Fruit fly (Drosophila melanogaster) whole organism, embryonic: ENCODE measurements around the gene Rnb.
A peak's percentile ranks its signal among the peaks of the same experiment; 100 is the strongest.

ENCODE experiments used
- Antp ChIP-seq: fragments of 200-800 bp; sonication (Bioruptor generic); optimal IDR thresholded peaks from 3 replicates; lab custom pipeline; 2016; ENCODE audit warnings: missing biosample characterization, missing genetic modification characterization
- Awh ChIP-seq: fragments of 200-800 bp; sonication (Bioruptor generic); IDR thresholded peaks from 2 replicates; pipeline ENCODE4, ENCODE4 v1.3.6; 2022; ENCODE audit warnings: missing biosample characterization, missing genetic modification characterization
- CG10321 ChIP-seq: fragments of 200-800 bp; sonication (Bioruptor generic); IDR thresholded peaks from 2 replicates; pipeline ENCODE4 v1.3.6; 2022; ENCODE audit warnings: missing biosample characterization, missing genetic modification characterization
- CG10979 ChIP-seq: fragments of 200-800 bp; sonication (Bioruptor generic); optimal IDR thresholded peaks from 2 replicates; lab custom pipeline; 2018; ENCODE audit warnings: missing biosample characterization, mild to moderate bottlenecking, missing genetic modification characterization, moderate library complexity
- CG11560 ChIP-seq: fragments of 200-800 bp; sonication (Bioruptor generic); IDR thresholded peaks from 3 replicates; pipeline ENCODE4 v1.3.6; 2022; ENCODE audit warnings: missing biosample characterization, missing genetic modification characterization
- CG12659 ChIP-seq: fragments of 200-800 bp; sonication (Bioruptor generic); optimal IDR thresholded peaks from 3 replicates; lab custom pipeline; 2017; ENCODE audit warnings: mild to moderate bottlenecking, missing biosample characterization, missing genetic modification reagents, missing genetic modification characterization
- CG1529 ChIP-seq: fragments of 200-800 bp; sonication (Bioruptor generic); optimal IDR thresholded peaks from 3 replicates; lab custom pipeline; 2018; ENCODE audit warnings: missing biosample characterization, missing genetic modification characterization
- CG18476 ChIP-seq: fragments of 200-800 bp; sonication (Bioruptor generic); optimal IDR thresholded peaks from 2 replicates; lab custom pipeline; 2016; ENCODE audit warnings: missing biosample characterization, mild to moderate bottlenecking, missing genetic modification characterization
- CG2202 ChIP-seq: fragments of 200-800 bp; sonication (Bioruptor generic); optimal IDR thresholded peaks from 2 replicates; lab custom pipeline; 2018; ENCODE audit warnings: missing biosample characterization, mild to moderate bottlenecking, missing genetic modification characterization
- CG31441 ChIP-seq: fragments of 200-800 bp; sonication (Bioruptor generic); IDR thresholded peaks from 2 replicates; pipeline ENCODE4 v1.3.6; 2022; ENCODE audit warnings: missing biosample characterization, missing genetic modification characterization
- CG33557 ChIP-seq: fragments of 200-800 bp; sonication (Bioruptor generic); optimal IDR thresholded peaks from 2 replicates; lab custom pipeline; 2019; ENCODE audit warnings: missing biosample characterization, mild to moderate bottlenecking, missing genetic modification characterization, moderate library complexity
- CG5953 ChIP-seq: fragments of 200-800 bp; sonication (Bioruptor generic); IDR thresholded peaks from 2 replicates; pipeline ENCODE4 v1.3.6; 2022; ENCODE audit warnings: missing biosample characterization, missing genetic modification characterization
- CG6272 ChIP-seq: fragments of 200-800 bp; sonication (Bioruptor generic); IDR thresholded peaks from 2 replicates; pipeline ENCODE4 v1.3.6; 2022; ENCODE audit warnings: missing biosample characterization, missing genetic modification characterization
- CG7357 ChIP-seq: fragments of 200-800 bp; sonication (Bioruptor generic); IDR thresholded peaks from 3 replicates; pipeline ENCODE4 v1.3.6; 2022; ENCODE audit warnings: missing biosample characterization, missing genetic modification characterization
- CG7372 ChIP-seq: fragments of 200-800 bp; sonication (Bioruptor generic); IDR thresholded peaks from 2 replicates; pipeline ENCODE4 v1.3.6; 2022; ENCODE audit warnings: missing biosample characterization, missing genetic modification characterization
- CG7839 ChIP-seq: fragments of 200-800 bp; sonication (Bioruptor generic); optimal IDR thresholded peaks from 3 replicates; lab custom pipeline; 2018; ENCODE audit warnings: missing biosample characterization, mild to moderate bottlenecking, missing genetic modification characterization, moderate library complexity
- CG8089 ChIP-seq: fragments of 200-800 bp; sonication (Bioruptor generic); optimal IDR thresholded peaks from 3 replicates; lab custom pipeline; 2016; ENCODE audit warnings: missing biosample characterization, missing genetic modification characterization
- CG8478 ChIP-seq: fragments of >200 bp; optimal IDR thresholded peaks from 2 replicates; lab custom pipeline; 2018
- CG9817 ChIP-seq: fragments of 200-800 bp; sonication (Bioruptor generic); optimal IDR thresholded peaks from 2 replicates; lab custom pipeline; 2018; ENCODE audit warnings: missing biosample characterization, mild to moderate bottlenecking, missing genetic modification characterization, moderate library complexity
- Dref ChIP-seq: fragments of 200-800 bp; sonication (Bioruptor generic); IDR thresholded peaks from 2 replicates; pipeline ENCODE4 v1.3.6; 2022; ENCODE audit warnings: missing biosample characterization, missing genetic modification characterization
- Eip74EF ChIP-seq, 2 experiments: fragments of 200-800 bp in 1 of 2; fragments of >200 bp in 1 of 2; sonication (Bioruptor generic) in 1 of 2; optimal IDR thresholded peaks; 2 replicates each; lab custom pipeline; 2017 to 2019; ENCODE audit warnings: missing biosample characterization in 2 of 2, missing genetic modification characterization in 2 of 2, mild to moderate bottlenecking in 1 of 2, moderate library complexity in 1 of 2
- H15 ChIP-seq: fragments of 200-800 bp; sonication (Bioruptor generic); IDR thresholded peaks from 3 replicates; pipeline ENCODE4 v1.3.6; 2022; ENCODE audit warnings: missing biosample characterization, missing genetic modification characterization
- HmgD ChIP-seq: fragments of 200-800 bp; sonication (Bioruptor generic); optimal IDR thresholded peaks from 3 replicates; lab custom pipeline; 2016; ENCODE audit warnings: missing biosample characterization, missing genetic modification characterization
- Mrtf ChIP-seq: fragments of 200-800 bp; sonication (Bioruptor generic); IDR thresholded peaks from 3 replicates; pipeline ENCODE4 v1.3.6; 2022; ENCODE audit warnings: missing biosample characterization, missing genetic modification characterization
- Ptx1 ChIP-seq: fragments of 200-800 bp; sonication (Bioruptor generic); IDR thresholded peaks from 2 replicates; pipeline ENCODE4 v1.3.6; 2022; ENCODE audit warnings: missing biosample characterization, missing genetic modification characterization
- Ssrp ChIP-seq: fragments of 200-800 bp; sonication (Bioruptor generic); optimal IDR thresholded peaks from 2 replicates; lab custom pipeline; 2018; ENCODE audit warnings: missing biosample characterization, mild to moderate bottlenecking, missing genetic modification characterization, moderate library complexity
- Xbp1 ChIP-seq: fragments of 200-800 bp; sonication (Bioruptor generic); optimal IDR thresholded peaks from 3 replicates; lab custom pipeline; 2016; ENCODE audit warnings: missing biosample characterization, mild to moderate bottlenecking, missing genetic modification characterization
- ac ChIP-seq: fragments of 200-800 bp; sonication (Bioruptor generic); optimal IDR thresholded peaks from 3 replicates; lab custom pipeline; 2017; ENCODE audit warnings: missing biosample characterization, mild to moderate bottlenecking, missing genetic modification characterization
- caup ChIP-seq: fragments of 200-800 bp; sonication (Bioruptor generic); optimal IDR thresholded peaks from 3 replicates; lab custom pipeline; 2017; ENCODE audit warnings: missing biosample characterization, mild to moderate bottlenecking, missing genetic modification characterization, moderate library complexity; ENCODE audit not compliant: severe bottlenecking
- chm ChIP-seq: fragments of 200-800 bp; sonication (Bioruptor generic); IDR thresholded peaks from 2 replicates; pipeline ENCODE4 v1.3.6; 2022; ENCODE audit warnings: missing biosample characterization, missing genetic modification characterization
- dati ChIP-seq: fragments of 200-800 bp; sonication (Bioruptor generic); IDR thresholded peaks from 2 replicates; pipeline ENCODE4 v1.3.6; 2022; ENCODE audit warnings: missing biosample characterization, missing genetic modification characterization
- ems ChIP-seq: fragments of 200-800 bp; sonication (Bioruptor generic); optimal IDR thresholded peaks from 3 replicates; lab custom pipeline; 2016; ENCODE audit warnings: missing biosample characterization, missing genetic modification characterization
- ewg ChIP-seq: fragments of 200-800 bp; sonication (Bioruptor generic); optimal IDR thresholded peaks from 3 replicates; lab custom pipeline; 2017; ENCODE audit warnings: mild to moderate bottlenecking, missing biosample characterization, missing genetic modification reagents, missing genetic modification characterization
- gro ChIP-seq: fragments of 200-800 bp; sonication (Bioruptor generic); optimal IDR thresholded peaks from 2 replicates; lab custom pipeline; 2016; ENCODE audit warnings: missing biosample characterization, missing genetic modification characterization
- hkb ChIP-seq, 2 experiments: fragments of 200-800 bp in 1 of 2; fragments of >200 bp in 1 of 2; sonication (Bioruptor generic) in 1 of 2; IDR thresholded peaks in 1 of 2; optimal IDR thresholded peaks in 1 of 2; 2 replicates each; pipeline versions ENCODE4 v1.3.6 to Lab custom; 2017 to 2022; ENCODE audit warnings: missing biosample characterization in 1 of 2, missing genetic modification characterization in 1 of 2
- jigr1 ChIP-seq: fragments of 200-800 bp; sonication (Bioruptor generic); IDR thresholded peaks from 3 replicates; pipeline ENCODE4 v1.3.6; 2022; ENCODE audit warnings: missing biosample characterization, missing genetic modification characterization
- kah ChIP-seq: fragments of 200-800 bp; sonication (Bioruptor generic); optimal IDR thresholded peaks from 2 replicates; lab custom pipeline; 2018; ENCODE audit warnings: missing biosample characterization, mild to moderate bottlenecking, missing genetic modification characterization
- kay ChIP-seq: fragments of 200-800 bp; sonication (Bioruptor generic); optimal IDR thresholded peaks from 2 replicates; lab custom pipeline; 2016; ENCODE audit warnings: missing biosample characterization, missing genetic modification characterization
- lmd ChIP-seq: fragments of 200-800 bp; sonication (Bioruptor generic); IDR thresholded peaks from 2 replicates; pipeline ENCODE4 v1.3.6; 2022; ENCODE audit warnings: missing biosample characterization, missing genetic modification characterization
- pan ChIP-seq, 4 experiments: fragments of >200 bp in 3 of 4; fragments of 200-800 bp in 1 of 4; sonication (Bioruptor generic) in 1 of 4; optimal IDR thresholded peaks in 3 of 4; IDR thresholded peaks in 1 of 4; 2 replicates each; pipeline versions ENCODE4 v1.3.6 to Lab custom; 2017 to 2022; ENCODE audit warnings: missing biosample characterization in 2 of 4, missing genetic modification characterization in 2 of 4, mixed read lengths in 1 of 4
- phol ChIP-seq: fragments of 200-800 bp; sonication (Bioruptor generic); optimal IDR thresholded peaks from 3 replicates; lab custom pipeline; 2018; ENCODE audit warnings: missing biosample characterization, mild to moderate bottlenecking, missing genetic modification characterization, moderate library complexity
- seq ChIP-seq: fragments of 200-800 bp; sonication (Bioruptor generic); IDR thresholded peaks from 2 replicates; pipeline ENCODE4 v1.3.6; 2022; ENCODE audit warnings: missing biosample characterization, missing genetic modification characterization
- sisA ChIP-seq: fragments of 200-800 bp; sonication (Bioruptor generic); IDR thresholded peaks from 2 replicates; pipeline ENCODE4 v1.3.6; 2022; ENCODE audit warnings: missing biosample characterization, missing genetic modification characterization
- slbo ChIP-seq: fragments of 200-800 bp; sonication (Bioruptor generic); IDR thresholded peaks from 2 replicates; pipeline ENCODE4 v1.3.6; 2022; ENCODE audit warnings: missing biosample characterization, missing genetic modification characterization
- slou ChIP-seq: fragments of 200-800 bp; sonication (Bioruptor generic); optimal IDR thresholded peaks from 3 replicates; lab custom pipeline; 2016; ENCODE audit warnings: missing biosample characterization, missing genetic modification characterization
- stc ChIP-seq: fragments of 200-800 bp; sonication (Bioruptor generic); IDR thresholded peaks from 2 replicates; pipeline ENCODE4 v1.3.6; 2022; ENCODE audit warnings: missing biosample characterization, missing genetic modification characterization
- tio ChIP-seq: fragments of 200-800 bp; sonication (Bioruptor generic); optimal IDR thresholded peaks from 2 replicates; lab custom pipeline; 2017; ENCODE audit warnings: missing biosample characterization, missing genetic modification characterization, inconsistent platforms
- ttk ChIP-seq: fragments of 200-800 bp; sonication (Bioruptor generic); IDR thresholded peaks from 2 replicates; pipeline ENCODE4 v2.1.2; 2022; ENCODE audit warnings: missing biosample characterization, missing genetic modification characterization
- unpg ChIP-seq: fragments of 200-800 bp; sonication (Bioruptor generic); optimal IDR thresholded peaks from 3 replicates; lab custom pipeline; 2018; ENCODE audit warnings: missing biosample characterization, mild to moderate bottlenecking, missing genetic modification characterization, moderate library complexity
- zfh2 ChIP-seq: fragments of 200-800 bp; sonication (Bioruptor generic); optimal IDR thresholded peaks from 2 replicates; lab custom pipeline; 2016; ENCODE audit warnings: missing biosample characterization, missing genetic modification characterization

The Rnb gene

dm6 chr3R:29755248-29755647 is 43.9 kb downstream of the Rnb start (continued):
- no peak for TF ChIP-seq kay (GFP tag; lab: Kevin White, UChicago)
- no peak for TF ChIP-seq CG33557
- TF ChIP-seq sisA (GFP tag; lab: Robert Waterston, UW), result peak; percentile 67
- TF ChIP-seq dati (GFP tag; lab: Robert Waterston, UW), result no peak
- TF ChIP-seq CG5953 (GFP tag; lab: Robert Waterston, UW), result 0 out of 2 replicates have a peak, but pooled peaks have one; percentile 9
- TF ChIP-seq CG11560 (tag; lab: Robert Waterston, UW), result 0 out of 3 replicates have a peak, but pooled peaks have one; percentile 35
- TF ChIP-seq CG9817 (tag; lab: Kevin White, UChicago), result peak; percentile 32
- peak; percentile 11 for TF ChIP-seq Ssrp (tag; lab: Kevin White, UChicago)
- no peak for TF ChIP-seq zfh2 (GFP tag; lab: Kevin White, UChicago)
- TF ChIP-seq HmgD (GFP tag; lab: Kevin White, UChicago), result no peak
- peak; percentile 17 for TF ChIP-seq ewg (GFP tag; lab: Kevin White, UChicago)
- TF ChIP-seq CG7839, result no peak
- TF ChIP-seq slbo (GFP tag; lab: Robert Waterston, UW), result peak; percentile 46
- no peak for TF ChIP-seq pan (optimal IDR thresholded peaks at IDR 0.05; lab: Kevin White, UChicago)
- TF ChIP-seq pan (GFP tag; optimal IDR thresholded peaks at IDR 0.05 in 1 of 2, IDR thresholded peaks at IDR 0.05 in 1 of 2), result peak in 1 of 2 experiments; percentile 59
- no peak for TF ChIP-seq caup (GFP tag; lab: Kevin White, UChicago)
- no peak for TF ChIP-seq CG2202 (tag; lab: Kevin White, UChicago)
- no peak for TF ChIP-seq Dref (GFP tag; lab: Robert Waterston, UW)
- TF ChIP-seq Xbp1, result peak; percentile 31
- TF ChIP-seq unpg (GFP tag; lab: Kevin White, UChicago), result peak; percentile 19
- peak; percentile 20 for TF ChIP-seq CG10979 (tag; lab: Kevin White, UChicago)
- no peak for TF ChIP-seq slou
- no peak for TF ChIP-seq seq (GFP tag; lab: Robert Waterston, UW)
- TF ChIP-seq H15 (GFP tag; lab: Robert Waterston, UW), result peak; percentile 53; the same call in 1 of the 3 replicates
- no peak for TF ChIP-seq gro
- TF ChIP-seq chm (GFP tag; lab: Robert Waterston, UW), result 0 out of 2 replicates have a peak, but pooled peaks have one; percentile 22
- peak; percentile 3 for TF ChIP-seq ems
- no peak for TF ChIP-seq tio (GFP tag; lab: Kevin White, UChicago)
- TF ChIP-seq jigr1, result 0 out of 3 replicates have a peak, but pooled peaks have one; percentile 30
- TF ChIP-seq Ptx1 (GFP tag; lab: Robert Waterston, UW), result peak; percentile 23; the same call in 1 of the 2 replicates
- peak; percentile 9 for TF ChIP-seq phol (tag; lab: Kevin White, UChicago)
- peak; percentile 45; the same call in 1 of the 2 replicates for TF ChIP-seq Awh (GFP tag; lab: Robert Waterston, UW)
- 0 out of 2 replicates have a peak, but pooled peaks have one; percentile 28 for TF ChIP-seq ttk (GFP tag; lab: Robert Waterston, UW)
- TF ChIP-seq kah (GFP tag; lab: Kevin White, UChicago), result no peak
- TF ChIP-seq CG31441, result no peak
- peak; percentile 1 for TF ChIP-seq CG12659 (GFP tag; lab: Kevin White, UChicago)
- TF ChIP-seq CG7357, result 0 out of 3 replicates have a peak, but pooled peaks have one; percentile 26
- TF ChIP-seq CG8478, result no peak
- no peak for TF ChIP-seq Antp (GFP tag; lab: Kevin White, UChicago)
- no peak for TF ChIP-seq ac (GFP tag; lab: Kevin White, UChicago)
- TF ChIP-seq CG6272, result peak; percentile 43; the same call in 1 of the 2 replicates
- 0 out of 2 replicates have a peak, but pooled peaks have one; percentile 42 for TF ChIP-seq CG7372 (GFP tag; lab: Robert Waterston, UW)
- TF ChIP-seq lmd (GFP tag; lab: Robert Waterston, UW), result peak; percentile 40; the same call in 1 of the 2 replicates
- peak; percentile 32; the same call in 1 of the 3 replicates for TF ChIP-seq Mrtf (GFP tag; lab: Robert Waterston, UW)
- 0 out of 2 replicates have a peak, but pooled peaks have one; percentile 27 for TF ChIP-seq stc (GFP tag; lab: Robert Waterston, UW)
- no peak for TF ChIP-seq CG10321 (GFP tag; lab: Robert Waterston, UW)
- TF ChIP-seq Eip74EF (GFP tag; optimal IDR thresholded peaks at IDR 0.05; lab: Kevin White, UChicago), result no peak
- TF ChIP-seq CG18476, result no peak
- TF ChIP-seq CG8089 (GFP tag; lab: Kevin White, UChicago), result no peak
- no peak for TF ChIP-seq hkb (optimal IDR thresholded peaks at IDR 0.05; lab: Kevin White, UChicago)
- TF ChIP-seq hkb (GFP tag; IDR thresholded peaks at IDR 0.05; lab: Robert Waterston, UW), result 0 out of 2 replicates have a peak, but pooled peaks have one; percentile 14
- no peak for TF ChIP-seq CG1529 (GFP tag; lab: Kevin White, UChicago)
